Worm (Caenorhabditis elegans) whole organism, young adult: ENCODE measurements around the gene C56A3.5.

Experiments
- B0019.2 ChIP-seq: fragments of 200-800 bp; sonication (Bioruptor generic); conservative IDR thresholded peaks from 2 replicates; pipeline ENCODE4 v1.3.6; 2022; ENCODE audit warnings: missing genetic modification reagents, missing genetic modification characterization, missing compliant biosample characterization
- B0336.3 ChIP-seq: fragments of 200-800 bp; sonication (Bioruptor generic); IDR thresholded peaks from 2 replicates; pipeline ENCODE4 v1.3.6; 2022; ENCODE audit warnings: missing genetic modification characterization, missing compliant biosample characterization
- C06A6.2 ChIP-seq: fragments of 200-800 bp; sonication (Bioruptor generic); conservative IDR thresholded peaks from 2 replicates; pipeline ENCODE4 v1.3.6; 2022; ENCODE audit warnings: missing genetic modification characterization, missing compliant biosample characterization
- K12H6.12 ChIP-seq: fragments of 200-800 bp; sonication (Bioruptor generic); optimal IDR thresholded peaks from 2 replicates; lab custom pipeline; 2018; ENCODE audit warnings: mild to moderate bottlenecking, missing genetic modification characterization, missing compliant biosample characterization
- Y53F4B.3 ChIP-seq: fragments of 200-800 bp; sonication (Bioruptor generic); IDR thresholded peaks from 2 replicates; pipeline ENCODE4 v1.3.6; 2022; ENCODE audit warnings: missing genetic modification reagents, missing genetic modification characterization, missing compliant biosample characterization
- aptf-3 ChIP-seq: fragments of 200-800 bp; sonication (Bioruptor generic); IDR thresholded peaks from 2 replicates; pipeline ENCODE4 v1.3.6; 2022; ENCODE audit warnings: missing genetic modification characterization, missing compliant biosample characterization
- let-526 ChIP-seq: fragments of 200-800 bp; sonication (Bioruptor generic); IDR thresholded peaks from 2 replicates; pipeline ENCODE4 v1.3.6; 2022; ENCODE audit warnings: missing genetic modification reagents, missing genetic modification characterization, missing compliant biosample characterization
- snpc-4 ChIP-seq, 5 experiments: fragments of 150-350 bp in 1 of 5; sonication (generic microtip) in 4 of 5; optimal IDR thresholded peaks; 2 replicates each; lab custom pipeline; 2014 to 2018; ENCODE audit warnings: missing genetic modification characterization in 5 of 5, missing biosample characterization in 3 of 5, antibody characterized with exemption in 2 of 5, mild to moderate bottlenecking in 2 of 5, missing compliant biosample characterization in 2 of 5, missing genotype in 2 of 5, moderate library complexity in 2 of 5, missing genetic modification reagents in 1 of 5
- somi-1 ChIP-seq: fragments of 200-800 bp; sonication (Bioruptor generic); optimal IDR thresholded peaks from 2 replicates; lab custom pipeline; 2018; ENCODE audit warnings: mild to moderate bottlenecking, missing genetic modification characterization, missing compliant biosample characterization
- unc-62 ChIP-seq: fragments of 150-350 bp; optimal IDR thresholded peaks from 2 replicates; lab custom pipeline; 2014; ENCODE audit warnings: missing biosample characterization, missing genetic modification reagents, missing genetic modification characterization

- TF ChIP-seq Y53F4B.3 = no peak
- TF ChIP-seq let-526 = no peak
- no peak for TF ChIP-seq C06A6.2 (GFP tag; lab: Robert Waterston, UW)
- no peak for TF ChIP-seq B0019.2 (GFP tag; lab: Robert Waterston, UW)
- no peak for TF ChIP-seq snpc-4 (GFP tag; optimal IDR thresholded peaks at IDR 0.05; lab: Kevin White, UChicago)
- no peak for TF ChIP-seq snpc-4 (tag; optimal IDR thresholded peaks at IDR 0.05; lab: Kevin White, UChicago)
- no peak for TF ChIP-seq somi-1 (GFP tag; lab: Kevin White, UChicago)
- TF ChIP-seq K12H6.12 (tag; lab: Kevin White, UChicago) = no peak
- no peak for TF ChIP-seq unc-62
- no peak for TF ChIP-seq aptf-3 (GFP tag; lab: Robert Waterston, UW)
- no peak for TF ChIP-seq B0336.3 (GFP tag; lab: Robert Waterston, UW)
Observed at ce11 chrV:13530698-13531097, 21.1 kb upstream of the C56A3.5 start, which contains the start of gene ttr-44.
